Fruit fly (Drosophila melanogaster) whole organism, embryonic: ENCODE results near the gene CG5521.

ENCODE experiments used
- Aef1 ChIP-seq: fragments of 200-800 bp; sonication (Bioruptor generic); IDR thresholded peaks from 3 replicates; pipeline ENCODE4 v1.3.6; 2022; ENCODE audit warnings: missing biosample characterization, missing genetic modification characterization
- BEAF-32 ChIP-seq: fragments of 200-800 bp; sonication (Bioruptor generic); optimal IDR thresholded peaks from 3 replicates; lab custom pipeline; 2017; ENCODE audit warnings: missing biosample characterization, missing genetic modification characterization, mild to moderate bottlenecking, moderate library complexity, missing genetic modification reagents
- Bgb ChIP-seq: fragments of 200-800 bp; sonication (Bioruptor generic); IDR thresholded peaks from 2 replicates; pipeline ENCODE4 v1.3.6; 2022; ENCODE audit warnings: missing biosample characterization, missing genetic modification characterization; ENCODE audit not compliant: partially characterized antibody
- CG11695 ChIP-seq: fragments of 200-800 bp; sonication (Bioruptor generic); IDR thresholded peaks from 3 replicates; pipeline ENCODE4 v1.3.6; 2022; ENCODE audit warnings: missing biosample characterization, missing genetic modification characterization
- CG11696 ChIP-seq: fragments of 200-800 bp; sonication (Bioruptor generic); IDR thresholded peaks from 2 replicates; pipeline ENCODE4 v1.3.6; 2022; ENCODE audit warnings: missing biosample characterization, missing genetic modification characterization
- CG12155 ChIP-seq: fragments of 200-800 bp; sonication (Bioruptor generic); optimal IDR thresholded peaks from 3 replicates; lab custom pipeline; 2016; ENCODE audit warnings: missing biosample characterization, missing genetic modification characterization
- CG13894 ChIP-seq: fragments of 200-800 bp; sonication (Bioruptor generic); optimal IDR thresholded peaks from 3 replicates; lab custom pipeline; 2018; ENCODE audit warnings: missing biosample characterization, mild to moderate bottlenecking, missing genetic modification characterization, moderate library complexity
- CG14441 ChIP-seq: fragments of 200-800 bp; sonication (Bioruptor generic); IDR thresholded peaks from 2 replicates; pipeline ENCODE4 v1.3.6; 2022; ENCODE audit warnings: missing biosample characterization, missing genetic modification characterization
- CG15269 ChIP-seq: fragments of 200-800 bp; sonication (Bioruptor generic); optimal IDR thresholded peaks from 2 replicates; lab custom pipeline; 2018; ENCODE audit warnings: missing biosample characterization, mild to moderate bottlenecking, missing genetic modification characterization, moderate library complexity
- CG1647 ChIP-seq: fragments of 200-800 bp; sonication (Bioruptor generic); optimal IDR thresholded peaks from 3 replicates; lab custom pipeline; 2016; ENCODE audit warnings: missing biosample characterization, missing genetic modification characterization
- CG17385 ChIP-seq: fragments of 200-800 bp; sonication (Bioruptor generic); optimal IDR thresholded peaks from 3 replicates; lab custom pipeline; 2018; ENCODE audit warnings: missing biosample characterization, mild to moderate bottlenecking, missing genetic modification characterization
- CG17568 ChIP-seq: fragments of 200-800 bp; sonication (Bioruptor generic); optimal IDR thresholded peaks from 2 replicates; lab custom pipeline; 2018; ENCODE audit warnings: missing biosample characterization, mild to moderate bottlenecking, missing genetic modification characterization, moderate library complexity
- CG1792 ChIP-seq: fragments of 200-800 bp; sonication (Bioruptor generic); optimal IDR thresholded peaks from 2 replicates; lab custom pipeline; 2016; ENCODE audit warnings: missing biosample characterization, missing genetic modification characterization
- CG2678 ChIP-seq: fragments of 200-800 bp; sonication (Bioruptor generic); optimal IDR thresholded peaks from 3 replicates; lab custom pipeline; 2019; ENCODE audit warnings: missing biosample characterization, mild to moderate bottlenecking, missing genetic modification characterization, moderate library complexity
- CG31224 ChIP-seq: fragments of 200-800 bp; sonication (Bioruptor generic); IDR thresholded peaks from 2 replicates; pipeline ENCODE4 v1.3.6; 2022; ENCODE audit warnings: missing biosample characterization, missing genetic modification characterization
- CG3163 ChIP-seq: fragments of 200-800 bp; sonication (Bioruptor generic); optimal IDR thresholded peaks from 3 replicates; lab custom pipeline; 2016; ENCODE audit warnings: missing biosample characterization, missing genetic modification characterization
- CG32767 ChIP-seq: fragments of 200-800 bp; sonication (Bioruptor generic); IDR thresholded peaks from 2 replicates; pipeline ENCODE4 v1.3.6; 2022; ENCODE audit warnings: missing biosample characterization, missing genetic modification characterization
- CG3281 ChIP-seq: fragments of 200-800 bp; sonication (Bioruptor generic); optimal IDR thresholded peaks from 3 replicates; lab custom pipeline; 2017; ENCODE audit warnings: missing biosample characterization, mild to moderate bottlenecking, missing genetic modification characterization
- CG3726 ChIP-seq: fragments of 200-800 bp; sonication (Bioruptor generic); IDR thresholded peaks from 3 replicates; pipeline ENCODE4, ENCODE4 v1.3.6; 2022; ENCODE audit warnings: missing biosample characterization, missing genetic modification characterization
- CG3838 ChIP-seq: fragments of 200-800 bp; sonication (Bioruptor generic); optimal IDR thresholded peaks from 3 replicates; lab custom pipeline; 2016; ENCODE audit warnings: missing biosample characterization, missing genetic modification characterization
- CG3995 ChIP-seq: fragments of 200-800 bp; sonication (Bioruptor generic); optimal IDR thresholded peaks from 3 replicates; lab custom pipeline; 2016; ENCODE audit warnings: missing biosample characterization, missing genetic modification characterization
- CG43689 ChIP-seq: fragments of 200-800 bp; sonication (Bioruptor generic); IDR thresholded peaks from 2 replicates; pipeline ENCODE4 v1.3.6; 2022; ENCODE audit warnings: missing biosample characterization, missing genetic modification characterization
- CG5245 ChIP-seq: fragments of 200-800 bp; sonication (Bioruptor generic); optimal IDR thresholded peaks from 3 replicates; lab custom pipeline; 2016; ENCODE audit warnings: missing biosample characterization, missing genetic modification characterization
- CG7987 ChIP-seq: fragments of 200-800 bp; sonication (Bioruptor generic); optimal IDR thresholded peaks from 2 replicates; lab custom pipeline; 2018; ENCODE audit warnings: missing biosample characterization, mild to moderate bottlenecking, missing genetic modification characterization, moderate library complexity
- Dip3 ChIP-seq: fragments of 200-800 bp; sonication (Bioruptor generic); optimal IDR thresholded peaks from 3 replicates; lab custom pipeline; 2016; ENCODE audit warnings: missing biosample characterization, missing genetic modification characterization
- Elba2 ChIP-seq: fragments of 200-800 bp; sonication (Bioruptor generic); optimal IDR thresholded peaks from 3 replicates; lab custom pipeline; 2016; ENCODE audit warnings: missing biosample characterization, missing genetic modification characterization
- GATAe ChIP-seq: fragments of 200-800 bp; sonication (Bioruptor generic); conservative IDR thresholded peaks from 2 replicates; pipeline ENCODE4 v1.3.6; 2022; ENCODE audit warnings: missing biosample characterization, missing genetic modification characterization
- Hr78 ChIP-seq, 2 experiments: fragments of 200-800 bp in 1 of 2; fragments of >200 bp in 1 of 2; sonication (Bioruptor generic) in 1 of 2; optimal IDR thresholded peaks; 2 replicates each; lab custom pipeline; 2017 to 2019; ENCODE audit warnings: missing biosample characterization in 2 of 2, missing genetic modification characterization in 2 of 2, mild to moderate bottlenecking in 1 of 2, moderate library complexity in 1 of 2
- Kr ChIP-seq: fragments of 200-800 bp; sonication (Bioruptor generic); optimal IDR thresholded peaks from 2 replicates; lab custom pipeline; 2017; ENCODE audit warnings: missing biosample characterization, mild to moderate bottlenecking, missing genetic modification characterization
- Lhr ChIP-seq: fragments of 200-800 bp; sonication (Bioruptor generic); optimal IDR thresholded peaks from 3 replicates; lab custom pipeline; 2017; ENCODE audit warnings: mild to moderate bottlenecking, missing biosample characterization, missing genetic modification reagents, missing genetic modification characterization
- Meics ChIP-seq: fragments of 200-800 bp; sonication (Bioruptor generic); optimal IDR thresholded peaks from 2 replicates; lab custom pipeline; 2017; ENCODE audit warnings: missing biosample characterization, mild to moderate bottlenecking, missing genetic modification characterization
- Myb ChIP-seq: fragments of 200-800 bp; sonication (Bioruptor generic); optimal IDR thresholded peaks from 2 replicates; lab custom pipeline; 2016; ENCODE audit warnings: missing biosample characterization, missing genetic modification characterization
- bbx ChIP-seq: fragments of 200-800 bp; sonication (Bioruptor generic); IDR thresholded peaks from 2 replicates; pipeline ENCODE4 v1.3.6; 2022; ENCODE audit warnings: missing biosample characterization, missing genetic modification characterization; ENCODE audit not compliant: partially characterized antibody
- caup ChIP-seq: fragments of 200-800 bp; sonication (Bioruptor generic); optimal IDR thresholded peaks from 3 replicates; lab custom pipeline; 2017; ENCODE audit warnings: missing biosample characterization, mild to moderate bottlenecking, missing genetic modification characterization, moderate library complexity; ENCODE audit not compliant: severe bottlenecking
- chn ChIP-seq: fragments of 200-800 bp; sonication (Bioruptor generic); optimal IDR thresholded peaks from 2 replicates; lab custom pipeline; 2016; ENCODE audit warnings: missing biosample characterization, missing genetic modification characterization
- crc ChIP-seq: fragments of 200-800 bp; sonication (Bioruptor generic); optimal IDR thresholded peaks from 2 replicates; lab custom pipeline; 2016; ENCODE audit warnings: missing biosample characterization, missing genetic modification characterization
- dan ChIP-seq: fragments of 200-800 bp; sonication (Bioruptor generic); IDR thresholded peaks from 2 replicates; pipeline ENCODE4 v1.3.6; 2022; ENCODE audit warnings: missing biosample characterization, missing genetic modification characterization
- ftz-f1 ChIP-seq: fragments of 200-800 bp; sonication (Bioruptor generic); optimal IDR thresholded peaks from 2 replicates; lab custom pipeline; 2016; ENCODE audit warnings: missing biosample characterization, missing genetic modification characterization
- jing ChIP-seq: fragments of 200-800 bp; sonication (Bioruptor generic); optimal IDR thresholded peaks from 2 replicates; lab custom pipeline; 2018; ENCODE audit warnings: missing biosample characterization, mild to moderate bottlenecking, missing genetic modification characterization
- kni ChIP-seq: fragments of 200-800 bp; sonication (Bioruptor generic); optimal IDR thresholded peaks from 3 replicates; lab custom pipeline; 2017; ENCODE audit warnings: mild to moderate bottlenecking, missing biosample characterization, missing genetic modification reagents, missing genetic modification characterization
- lilli ChIP-seq: fragments of 200-800 bp; sonication (Bioruptor generic); optimal IDR thresholded peaks from 3 replicates; lab custom pipeline; 2016; ENCODE audit warnings: missing biosample characterization, missing genetic modification characterization
- onecut ChIP-seq: fragments of 200-800 bp; sonication (Bioruptor generic); IDR thresholded peaks from 2 replicates; pipeline ENCODE4 v1.3.6; 2022; ENCODE audit warnings: missing biosample characterization, missing genetic modification characterization
- ro ChIP-seq: fragments of 200-800 bp; sonication (Bioruptor generic); IDR thresholded peaks from 2 replicates; pipeline ENCODE4 v1.3.6; 2022; ENCODE audit warnings: missing biosample characterization, missing genetic modification characterization
- salm ChIP-seq: fragments of 200-800 bp; sonication (Bioruptor generic); optimal IDR thresholded peaks from 2 replicates; lab custom pipeline; 2018; ENCODE audit warnings: missing biosample characterization, mild to moderate bottlenecking, missing genetic modification characterization
- scrt ChIP-seq: fragments of 200-800 bp; sonication (Bioruptor generic); optimal IDR thresholded peaks from 2 replicates; lab custom pipeline; 2018; ENCODE audit warnings: missing biosample characterization, mild to moderate bottlenecking, missing genetic modification characterization, moderate library complexity
- slp2 ChIP-seq: fragments of 200-800 bp; sonication (Bioruptor generic); optimal IDR thresholded peaks from 2 replicates; lab custom pipeline; 2016; ENCODE audit warnings: missing biosample characterization, missing genetic modification characterization
- sug ChIP-seq: fragments of 200-800 bp; optimal IDR thresholded peaks from 2 replicates; lab custom pipeline; 2019; ENCODE audit warnings: missing biosample characterization, mild to moderate bottlenecking, missing genetic modification characterization, moderate library complexity
- tup ChIP-seq: fragments of 200-800 bp; sonication (Bioruptor generic); optimal IDR thresholded peaks from 2 replicates; lab custom pipeline; 2016; ENCODE audit warnings: missing biosample characterization, mild to moderate bottlenecking, missing genetic modification characterization, moderate library complexity
- unpg ChIP-seq: fragments of 200-800 bp; sonication (Bioruptor generic); optimal IDR thresholded peaks from 3 replicates; lab custom pipeline; 2018; ENCODE audit warnings: missing biosample characterization, mild to moderate bottlenecking, missing genetic modification characterization, moderate library complexity
- wdn ChIP-seq: fragments of 200-800 bp; sonication (Bioruptor generic); IDR thresholded peaks from 2 replicates; pipeline ENCODE4 v1.3.6; 2022; ENCODE audit warnings: missing biosample characterization, missing genetic modification characterization
- wor ChIP-seq: fragments of 200-800 bp; sonication (Bioruptor generic); IDR thresholded peaks from 2 replicates; pipeline ENCODE4 v1.3.6; 2022; ENCODE audit warnings: missing biosample characterization, missing genetic modification characterization

CG5521 gene

dm6 chr3R:26937423-26937822, 29.3 kb upstream of the CG5521 start (continued):
- TF ChIP-seq wdn (GFP tag; lab: Robert Waterston, UW) (no peak), onecut (GFP tag; lab: Robert Waterston, UW) (no peak), dan (GFP tag; lab: Robert Waterston, UW) (no peak), slp2 (GFP tag; lab: Kevin White, UChicago) (no peak), scrt (GFP tag; lab: Kevin White, UChicago) (peak; percentile 22), CG3995 (GFP tag; lab: Kevin White, UChicago) (peak; percentile 12), CG5245 (GFP tag; lab: Kevin White, UChicago) (no peak), CG15269 (tag; lab: Kevin White, UChicago) (peak; percentile 56), Lhr (GFP tag; lab: Kevin White, UChicago) (no peak), chn (GFP tag; lab: Kevin White, UChicago) (peak; percentile 24), CG7987 (GFP tag; lab: Kevin White, UChicago) (no peak), Aef1 (GFP tag; lab: Robert Waterston, UW) (no peak), Hr78 (GFP tag; optimal IDR thresholded peaks at IDR 0.05; lab: Kevin White, UChicago) (peak in 1 of 2 experiments; percentile 10), wor (0 out of 2 replicates have a peak, but pooled peaks have one; percentile 22), unpg (peak; percentile 26), CG32767 (GFP tag; lab: Robert Waterston, UW) (no peak), Elba2 (GFP tag; lab: Kevin White, UChicago) (no peak), Bgb (GFP tag; lab: Robert Waterston, UW) (no peak), caup (peak; percentile 35), tup (GFP tag; lab: Kevin White, UChicago) (no peak), ro (GFP tag; lab: Robert Waterston, UW) (no peak), CG13894 (tag; lab: Kevin White, UChicago) (no peak), CG11695 (GFP tag; lab: Robert Waterston, UW) (0 out of 3 replicates have a peak, but pooled peaks have one; percentile 10), CG1647 (GFP tag; lab: Kevin White, UChicago) (peak; percentile 44), Dip3 (peak; percentile 42), Meics (GFP tag; lab: Kevin White, UChicago) (peak; percentile 60), CG1792 (GFP tag; lab: Kevin White, UChicago) (no peak), CG3726 (GFP tag; lab: Robert Waterston, UW) (no peak), CG3163 (GFP tag; lab: Kevin White, UChicago) (no peak), jing (GFP tag; lab: Kevin White, UChicago) (no peak), GATAe (GFP tag; lab: Robert Waterston, UW) (no peak), kni (GFP tag; lab: Kevin White, UChicago) (no peak), salm (tag; lab: Kevin White, UChicago) (no peak), CG17568 (GFP tag; lab: Kevin White, UChicago) (no peak), Myb (GFP tag; lab: Kevin White, UChicago) (peak; percentile 11), CG31224 (no peak), Kr (GFP tag; lab: Kevin White, UChicago) (no peak), lilli (GFP tag; lab: Kevin White, UChicago) (peak; percentile 40), CG2678 (peak; percentile 68), ftz-f1 (GFP tag; lab: Kevin White, UChicago) (no peak), CG3838 (GFP tag; lab: Kevin White, UChicago) (no peak), CG43689 (GFP tag; lab: Robert Waterston, UW) (no peak), crc (GFP tag; lab: Kevin White, UChicago) (peak; percentile 16), CG17385 (GFP tag; lab: Kevin White, UChicago) (peak; percentile 31), CG12155 (GFP tag; lab: Kevin White, UChicago) (peak; percentile 23), CG3281 (peak; percentile 48), sug (tag; lab: Kevin White, UChicago) (peak; percentile 69), BEAF-32 (no peak), CG14441 (GFP tag; lab: Robert Waterston, UW) (peak; percentile 31), CG11696 (GFP tag; lab: Robert Waterston, UW) (no peak), bbx (GFP tag; lab: Robert Waterston, UW) (no peak)
